Fruit fly (Drosophila melanogaster): ENCODE measurements around the gene Karl.

Karl gene

dm6 chrX:11805066-11805766, 18.0 kb downstream of the Karl start (continued):
- TF ChIP-seq tll (GFP tag; optimal IDR thresholded peaks at IDR 0.05) (no peak), ac (GFP tag; optimal IDR thresholded peaks at IDR 0.05) (no peak), Nf-YB (GFP tag; optimal IDR thresholded peaks at IDR 0.05) (peak; percentile 71), psq (GFP tag; optimal IDR thresholded peaks at IDR 0.05) (no peak), E2f1 (GFP tag; IDR thresholded peaks at IDR 0.05) (no peak), ro (GFP tag; IDR thresholded peaks at IDR 0.05) (no peak), chinmo (GFP tag; IDR thresholded peaks at IDR 0.05; ENCODE audit: partially characterized antibody) (0 out of 4 replicates have a peak, but pooled peaks have one; percentile 53), CG11398 (GFP tag; optimal IDR thresholded peaks at IDR 0.05) (no peak), CG13624 (GFP tag; optimal IDR thresholded peaks at IDR 0.05) (no peak), CG3065 (GFP tag; optimal IDR thresholded peaks at IDR 0.05) (no peak), Sry-δ (GFP tag; optimal IDR thresholded peaks at IDR 0.05) (peak; percentile 1), cwo (GFP tag; optimal IDR thresholded peaks at IDR 0.05) (no peak), Tbp (GFP tag; optimal IDR thresholded peaks at IDR 0.05) (no peak), abd-A (tag; optimal IDR thresholded peaks at IDR 0.05) (peak; percentile 75), CG33213 (GFP tag; optimal IDR thresholded peaks at IDR 0.05) (no peak), sc (optimal IDR thresholded peaks at IDR 0.05) (no peak), sc (GFP tag; optimal IDR thresholded peaks at IDR 0.05) (no peak), trem (tag; optimal IDR thresholded peaks at IDR 0.05) (no peak), otp (GFP tag; IDR thresholded peaks at IDR 0.05) (no peak), tin (GFP tag; optimal IDR thresholded peaks at IDR 0.05) (no peak), bab2 (GFP tag; optimal IDR thresholded peaks at IDR 0.05) (no peak), CG10462 (GFP tag; optimal IDR thresholded peaks at IDR 0.05) (no peak)

dm6 chrX:11806196-11806595, 19.0 kb downstream of the Karl start:
- TF ChIP-seq Xrp1 (GFP tag; IDR thresholded peaks at IDR 0.05): peak; percentile 20; the same call in 1 of the 2 replicates
- peak; percentile 53 for TF ChIP-seq pzg (GFP tag; optimal IDR thresholded peaks at IDR 0.05)
- TF ChIP-seq Dp (GFP tag; optimal IDR thresholded peaks at IDR 0.05): peak; percentile 37
- TF ChIP-seq CG15601 (tag; optimal IDR thresholded peaks at IDR 0.05): no peak
- no peak for TF ChIP-seq wor (GFP tag; IDR thresholded peaks at IDR 0.05)
- peak; percentile 76; the same call in 1 of the 4 replicates for TF ChIP-seq chinmo (GFP tag; IDR thresholded peaks at IDR 0.05; ENCODE audit: partially characterized antibody)
- TF ChIP-seq lov (optimal IDR thresholded peaks at IDR 0.05): no peak
- 0 out of 3 replicates have a peak, but pooled peaks have one; percentile 23 for TF ChIP-seq lov (GFP tag; IDR thresholded peaks at IDR 0.05)
- TF ChIP-seq HLHmδ (GFP tag; optimal IDR thresholded peaks at IDR 0.05): peak; percentile 33
- no peak for TF ChIP-seq Ssrp (tag; optimal IDR thresholded peaks at IDR 0.05)
- TF ChIP-seq gfzf (GFP tag; optimal IDR thresholded peaks at IDR 0.05): peak; percentile 12
- TF ChIP-seq grau (tag; optimal IDR thresholded peaks at IDR 0.05): peak; percentile 6
- TF ChIP-seq gce (GFP tag; IDR thresholded peaks at IDR 0.05): no peak
- no peak for TF ChIP-seq CG12659 (GFP tag; optimal IDR thresholded peaks at IDR 0.05)
- peak; percentile 51 for TF ChIP-seq CG3847 (GFP tag; IDR thresholded peaks at IDR 0.05)
- TF ChIP-seq Myb (GFP tag; optimal IDR thresholded peaks at IDR 0.05): peak; percentile 89
- TF ChIP-seq CG7786 (GFP tag; optimal IDR thresholded peaks at IDR 0.05): peak; percentile 5
- TF ChIP-seq ci (GFP tag; IDR thresholded peaks at IDR 0.05): peak; percentile 67; the same call in 2 of the 3 replicates
- peak; percentile 3 for TF ChIP-seq CG17912 (GFP tag; optimal IDR thresholded peaks at IDR 0.05)
- TF ChIP-seq amos (GFP tag; IDR thresholded peaks at IDR 0.05; ENCODE audit: partially characterized antibody): 0 out of 2 replicates have a peak, but pooled peaks have one; percentile 21
- TF ChIP-seq CG10267 (tag; optimal IDR thresholded peaks at IDR 0.05): peak; percentile 90
- 0 out of 3 replicates have a peak, but pooled peaks have one; percentile 8 for TF ChIP-seq row (GFP tag; IDR thresholded peaks at IDR 0.05)
- peak; percentile 17 for TF ChIP-seq Fer1 (GFP tag; optimal IDR thresholded peaks at IDR 0.05)
- TF ChIP-seq Adf1 (GFP tag; IDR thresholded peaks at IDR 0.05): peak; percentile 26; the same call in 1 of the 2 replicates
- 0 out of 2 replicates have a peak, but pooled peaks have one; percentile 5 for TF ChIP-seq Ada2b (GFP tag; IDR thresholded peaks at IDR 0.05)
- TF ChIP-seq Xbp1 (GFP tag; optimal IDR thresholded peaks at IDR 0.05): peak; percentile 100
- TF ChIP-seq Hand (GFP tag; optimal IDR thresholded peaks at IDR 0.05): peak; percentile 21
- no peak for TF ChIP-seq maf-S (GFP tag; optimal IDR thresholded peaks at IDR 0.05)
- TF ChIP-seq chm (GFP tag; IDR thresholded peaks at IDR 0.05): peak; percentile 55
